1 fruit fly cellular context compared by ENCODE assay signal in the genomic region with DNA sequence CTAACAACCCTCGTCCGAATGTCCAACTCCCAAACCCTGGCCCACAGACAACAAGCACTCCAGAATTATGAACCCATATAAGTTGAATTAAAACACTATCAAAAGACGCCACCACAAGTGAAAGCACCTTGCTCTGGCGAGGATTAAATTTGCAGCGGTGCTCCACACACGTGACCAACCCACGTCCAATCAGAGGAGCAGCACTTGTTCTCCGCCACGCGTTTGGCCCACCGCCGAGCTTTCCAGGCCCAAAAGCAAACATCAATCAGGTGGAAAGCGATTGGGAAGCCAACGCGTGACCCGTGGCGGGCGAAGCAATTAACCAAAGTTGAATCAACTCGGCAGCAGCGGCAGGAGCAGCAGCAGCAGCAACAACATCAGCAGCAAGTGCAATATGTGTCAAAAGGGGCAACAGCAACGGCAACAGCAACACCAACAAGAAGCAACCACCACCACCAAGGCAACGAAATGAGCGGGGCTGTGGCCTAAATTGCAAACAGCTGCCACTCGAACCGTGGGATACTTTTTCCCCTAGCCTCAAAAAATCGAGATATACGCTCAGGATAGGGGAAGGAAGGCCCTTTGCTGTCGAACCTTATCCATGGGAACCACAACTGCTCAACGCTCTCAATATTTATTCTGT.
TF ChIP-seq lines count a peak whose summit lies in the region.

No protein-coding gene starts in this region.

TF ChIP-seq in whole organism, embryonic, 481 proteins besides CTCF, POLR2A, EP300 and RAD21 (continued from another document):
- TF ChIP-seq twi (tag; optimal IDR thresholded peaks at IDR 0.05; lab: Kevin White, UChicago) (peak; percentile 89), CG7786 (GFP tag; optimal IDR thresholded peaks at IDR 0.05; lab: Kevin White, UChicago) (no peak), sqz (GFP tag; optimal IDR thresholded peaks at IDR 0.05; lab: Kevin White, UChicago) (peak; percentile 85), CG2199 (GFP tag; IDR thresholded peaks at IDR 0.05; lab: Robert Waterston, UW) (peak; percentile 65; the same call in 1 of the 3 replicates), HLHmδ (GFP tag; optimal IDR thresholded peaks at IDR 0.05; lab: Kevin White, UChicago) (peak; percentile 57), CG8281 (tag; optimal IDR thresholded peaks at IDR 0.05; lab: Kevin White, UChicago) (peak; percentile 30), Awh (GFP tag; IDR thresholded peaks at IDR 0.05; lab: Robert Waterston, UW) (0 out of 2 replicates have a peak, but pooled peaks have one; percentile 28), kni (GFP tag; optimal IDR thresholded peaks at IDR 0.05; lab: Kevin White, UChicago) (peak; percentile 72), sens (GFP tag; lab: Kevin White, UChicago) (peak; percentile 46), CG7745 (tag; optimal IDR thresholded peaks at IDR 0.05; lab: Kevin White, UChicago) (peak; percentile 1)
